Worm (Caenorhabditis elegans) whole organism, L3 larva: Measurements from ENCODE around the gene W07G4.2.

Source experiments
- ama-1 ChIP-seq: fragments of 150-350 bp; optimal IDR thresholded peaks from 2 replicates; lab custom pipeline; 2018
- egl-27 ChIP-seq: sonication (generic microtip); optimal IDR thresholded peaks from 4 replicates; lab custom pipeline; 2017; ENCODE audit warnings: missing biosample characterization, missing genetic modification reagents, missing genetic modification characterization
- elt-2 ChIP-seq: sonication (generic microtip); optimal IDR thresholded peaks from 2 replicates; lab custom pipeline; 2016; ENCODE audit warnings: missing genetic modification reagents, mild to moderate bottlenecking, missing genetic modification characterization, missing compliant biosample characterization
- eor-1 ChIP-seq, 2 experiments: fragments of 150-350 bp; optimal IDR thresholded peaks; 2 replicates each; lab custom pipeline; 2014 to 2018; ENCODE audit warnings: missing biosample characterization in 2 of 2, missing genetic modification characterization in 2 of 2
- lin-39 ChIP-seq: fragments of 150-350 bp; optimal IDR thresholded peaks from 2 replicates; lab custom pipeline; 2018; ENCODE audit warnings: missing biosample characterization, missing genetic modification reagents, missing genetic modification characterization
- nhr-12 ChIP-seq: fragments of 150-350 bp; optimal IDR thresholded peaks from 2 replicates; lab custom pipeline; 2014; ENCODE audit warnings: missing biosample characterization, missing genetic modification characterization
- nhr-237 ChIP-seq: fragments of 150-350 bp; optimal IDR thresholded peaks from 2 replicates; lab custom pipeline; 2014; ENCODE audit warnings: missing biosample characterization, missing genetic modification characterization
- nhr-25 ChIP-seq: sonication (generic microtip); optimal IDR thresholded peaks from 2 replicates; lab custom pipeline; 2017; ENCODE audit warnings: missing biosample characterization, missing genetic modification characterization
- pqm-1 ChIP-seq: fragments of 150-350 bp; optimal IDR thresholded peaks from 2 replicates; lab custom pipeline; 2017; ENCODE audit warnings: missing biosample characterization, missing genetic modification characterization, inconsistent platforms
- snpc-4 ChIP-seq: fragments of 150-350 bp; optimal IDR thresholded peaks from 2 replicates; lab custom pipeline; 2014; ENCODE audit warnings: missing biosample characterization, missing genetic modification characterization
- zag-1 ChIP-seq: fragments of 150-350 bp; optimal IDR thresholded peaks from 2 replicates; lab custom pipeline; 2014; ENCODE audit warnings: missing biosample characterization, missing genetic modification characterization

DNA sequence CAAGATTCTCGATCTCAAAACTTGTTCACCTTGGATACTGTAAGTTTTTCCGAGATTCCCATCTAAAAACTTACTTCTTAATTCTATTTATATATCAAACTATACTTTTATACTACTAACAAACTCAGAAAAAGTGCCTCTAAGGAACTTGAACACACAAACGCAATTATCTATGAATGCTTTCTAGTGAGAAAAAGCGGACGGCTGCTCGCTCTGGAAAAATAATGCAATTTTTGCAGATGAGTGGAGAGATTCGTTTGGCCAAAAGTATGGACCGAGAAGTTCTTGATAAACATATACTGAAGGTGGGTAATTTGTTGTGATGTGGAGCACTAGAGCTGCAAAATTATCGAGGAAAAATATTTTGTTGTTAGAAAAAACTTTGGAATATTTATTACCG, 16.4 kb downstream of the W07G4.2 start:
- no peak for TF ChIP-seq ama-1 (lab: Kevin White, UChicago)
- TF ChIP-seq nhr-237: no peak
- TF ChIP-seq pqm-1: no peak
- no peak for TF ChIP-seq elt-2 (tag; lab: Kevin White, UChicago)
- no peak for TF ChIP-seq nhr-25
- TF ChIP-seq egl-27: no peak
- TF ChIP-seq nhr-12 (tag; lab: Kevin White, UChicago): no peak
- TF ChIP-seq zag-1 (tag; lab: Kevin White, UChicago): no peak
- no peak for TF ChIP-seq eor-1 (tag; optimal IDR thresholded peaks at IDR 0.05; lab: Kevin White, UChicago)
- TF ChIP-seq snpc-4 (tag; lab: Kevin White, UChicago): no peak
- no peak for TF ChIP-seq lin-39 (tag; lab: Kevin White, UChicago)
